Comparison of ENCODE assay signal across 2 worm cellular contexts in genomic region chrV:11836073-11836472, ce11.
TF ChIP-seq lines count a peak whose summit lies in the region.

R13H4.2 (plus strand) TSS chrV:11836391.

TF ChIP-seq in whole organism, L1 larva, 84 proteins besides CTCF, POLR2A, EP300 and RAD21 (continued from another document):
- TF ChIP-seq hlh-4 (tag; optimal IDR thresholded peaks at IDR 0.05; lab: Kevin White, UChicago) (no peak), unc-130 (tag; optimal IDR thresholded peaks at IDR 0.05; lab: Kevin White, UChicago) (peak; percentile 24), C16A3.4 (tag; optimal IDR thresholded peaks at IDR 0.05; lab: Kevin White, UChicago) (no peak), zag-1 (tag; optimal IDR thresholded peaks at IDR 0.05; lab: Kevin White, UChicago) (no peak), nhr-71 (tag; optimal IDR thresholded peaks at IDR 0.05; lab: Kevin White, UChicago) (peak; percentile 68), fkh-4 (tag; optimal IDR thresholded peaks at IDR 0.05; lab: Kevin White, UChicago; ENCODE audit: borderline replicate concordance) (no peak), lin-35 (GFP tag; optimal IDR thresholded peaks at IDR 0.05; lab: Kevin White, UChicago) (no peak), irx-1 (tag; optimal IDR thresholded peaks at IDR 0.05; lab: Kevin White, UChicago) (no peak), fos-1 (tag; optimal IDR thresholded peaks at IDR 0.05; lab: Kevin White, UChicago) (no peak), ces-1 (GFP tag; optimal IDR thresholded peaks at IDR 0.05; lab: Kevin White, UChicago) (no peak), rnt-1 (tag; optimal IDR thresholded peaks at IDR 0.05; lab: Kevin White, UChicago) (peak; percentile 73), C04F5.9 (tag; optimal IDR thresholded peaks at IDR 0.05; lab: Kevin White, UChicago) (no peak), lsy-2 (tag; optimal IDR thresholded peaks at IDR 0.05; lab: Kevin White, UChicago) (peak in 1 of 2 experiments; percentile 15), ama-1 (optimal IDR thresholded peaks at IDR 0.05; lab: Kevin White, UChicago) (no peak), nhr-12 (tag; optimal IDR thresholded peaks at IDR 0.05; lab: Kevin White, UChicago) (no peak), unc-30 (tag; optimal IDR thresholded peaks at IDR 0.05; lab: Kevin White, UChicago) (no peak), jun-1 (tag; optimal IDR thresholded peaks at IDR 0.05; lab: Kevin White, UChicago) (no peak), nhr-19 (GFP tag; conservative IDR thresholded peaks at IDR 0.05; lab: Robert Waterston, UW) (peak; percentile 37), nhr-11 (tag; optimal IDR thresholded peaks at IDR 0.05; lab: Kevin White, UChicago) (no peak), nhr-237 (tag; optimal IDR thresholded peaks at IDR 0.05; lab: Kevin White, UChicago) (no peak), xbp-1 (tag; optimal IDR thresholded peaks at IDR 0.05; lab: Kevin White, UChicago) (no peak), fkh-8 (tag; optimal IDR thresholded peaks at IDR 0.05; lab: Kevin White, UChicago) (no peak), egl-27 (tag; optimal IDR thresholded peaks at IDR 0.05; lab: Kevin White, UChicago) (no peak), ceh-8 (GFP tag; optimal IDR thresholded peaks at IDR 0.05; lab: Kevin White, UChicago) (no peak), unc-98 (GFP tag; IDR thresholded peaks at IDR 0.05; lab: Robert Waterston, UW) (no peak), lin-39 (tag; optimal IDR thresholded peaks at IDR 0.05; lab: Kevin White, UChicago) (no peak), lir-3 (tag; optimal IDR thresholded peaks at IDR 0.05; lab: Kevin White, UChicago; ENCODE audit: poor library complexity) (no peak), snu-23 (GFP tag; optimal IDR thresholded peaks at IDR 0.05; lab: Kevin White, UChicago) (peak; percentile 19), pqm-1 (tag; optimal IDR thresholded peaks at IDR 0.05; lab: Kevin White, UChicago) (no peak), sup-37 (GFP tag; optimal IDR thresholded peaks at IDR 0.05; lab: Kevin White, UChicago) (no peak), nhr-90 (tag; optimal IDR thresholded peaks at IDR 0.05; lab: Kevin White, UChicago; ENCODE audit: poor library complexity) (no peak), nhr-76 (tag; optimal IDR thresholded peaks at IDR 0.05; lab: Kevin White, UChicago) (no peak), mef-2 (tag; optimal IDR thresholded peaks at IDR 0.05; lab: Kevin White, UChicago) (no peak), isw-1 (GFP tag; IDR thresholded peaks at IDR 0.05; lab: Robert Waterston, UW) (no peak), ztf-11 (tag; optimal IDR thresholded peaks at IDR 0.05; lab: Kevin White, UChicago) (no peak), mdl-1 (tag; optimal IDR thresholded peaks at IDR 0.05; lab: Kevin White, UChicago) (no peak), elt-2 (tag; optimal IDR thresholded peaks at IDR 0.05; lab: Kevin White, UChicago) (no peak), aly-2 (tag; optimal IDR thresholded peaks at IDR 0.05; lab: Kevin White, UChicago) (no peak), skn-1 (tag; optimal IDR thresholded peaks at IDR 0.05; lab: Kevin White, UChicago) (no peak), unc-86 (tag; optimal IDR thresholded peaks at IDR 0.05; lab: Kevin White, UChicago) (no peak), snpc-4 (tag; optimal IDR thresholded peaks at IDR 0.05; lab: Kevin White, UChicago) (no peak), dpl-1 (GFP tag; optimal IDR thresholded peaks at IDR 0.05; lab: Kevin White, UChicago) (no peak), pag-3 (tag; optimal IDR thresholded peaks at IDR 0.05; lab: Kevin White, UChicago; ENCODE audit: borderline replicate concordance, insufficient read depth) (peak; percentile 97), alr-1 (tag; optimal IDR thresholded peaks at IDR 0.05; lab: Kevin White, UChicago; ENCODE audit: borderline replicate concordance) (no peak), efl-1 (optimal IDR thresholded peaks at IDR 0.05; lab: Kevin White, UChicago) (no peak), efl-1 (GFP tag; optimal IDR thresholded peaks at IDR 0.05 in 1 of 2; lab: Kevin White, UChicago) (no peak), lin-14 (GFP tag; optimal IDR thresholded peaks at IDR 0.05; lab: Kevin White, UChicago) (peak; percentile 76)
TF ChIP-seq in whole organism, L1 larva: peak in this region for 8.

TF ChIP-seq in whole organism, L2 larva, 48 proteins besides CTCF, POLR2A, EP300 and RAD21 (continued from another document):
- no peak for TF ChIP-seq dmd-4 (tag; optimal IDR thresholded peaks at IDR 0.05; lab: Kevin White, UChicago)
- TF ChIP-seq nhr-129 (tag; optimal IDR thresholded peaks at IDR 0.05; lab: Kevin White, UChicago) = peak; percentile 18
- no peak for TF ChIP-seq nhr-237 (tag; optimal IDR thresholded peaks at IDR 0.05; lab: Kevin White, UChicago)
